ENCODE assay signal across 4 worm cellular contexts in the genomic region with DNA sequence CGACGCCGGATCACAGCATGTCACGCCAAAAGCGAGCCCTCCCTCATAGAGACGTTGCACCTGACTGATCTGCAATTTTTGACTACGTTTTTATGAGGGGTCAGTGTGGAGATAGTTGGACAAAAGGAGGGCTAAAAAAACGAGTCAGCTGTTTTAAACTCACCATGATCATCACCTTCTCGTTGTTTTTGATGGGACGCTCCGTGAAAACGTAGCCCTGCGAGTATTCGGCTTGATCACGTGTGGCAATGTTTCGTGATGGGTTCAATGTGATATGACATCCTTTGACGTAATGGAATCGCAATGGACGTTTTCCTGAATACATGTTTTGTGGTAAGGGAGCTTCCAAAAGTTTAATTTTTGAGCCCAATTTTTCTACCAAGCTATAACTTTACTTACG.
TF ChIP-seq lines count a peak whose summit lies in the region.

No protein-coding gene starts in this region.

TF ChIP-seq in whole organism, L1 larva, 84 proteins besides CTCF, POLR2A, EP300 and RAD21 (continues in another document):
- TF ChIP-seq lsy-2 (tag; optimal IDR thresholded peaks at IDR 0.05; lab: Kevin White, UChicago) (peak in 1 of 2 experiments; percentile 61), nhr-28 (tag; optimal IDR thresholded peaks at IDR 0.05; lab: Kevin White, UChicago) (no peak), tbx-2 (tag; optimal IDR thresholded peaks at IDR 0.05; lab: Kevin White, UChicago) (no peak), elt-2 (tag; optimal IDR thresholded peaks at IDR 0.05; lab: Kevin White, UChicago) (no peak), nhr-47 (tag; optimal IDR thresholded peaks at IDR 0.05; lab: Kevin White, UChicago) (no peak), efl-1 (optimal IDR thresholded peaks at IDR 0.05; lab: Kevin White, UChicago) (no peak), efl-1 (GFP tag; optimal IDR thresholded peaks at IDR 0.05 in 1 of 2; lab: Kevin White, UChicago) (no peak), mef-2 (tag; optimal IDR thresholded peaks at IDR 0.05; lab: Kevin White, UChicago) (no peak), unc-130 (tag; optimal IDR thresholded peaks at IDR 0.05; lab: Kevin White, UChicago) (peak; percentile 48), fkh-4 (tag; optimal IDR thresholded peaks at IDR 0.05; lab: Kevin White, UChicago; ENCODE audit: borderline replicate concordance) (no peak), nhr-84 (tag; optimal IDR thresholded peaks at IDR 0.05; lab: Kevin White, UChicago) (no peak), nhr-19 (GFP tag; conservative IDR thresholded peaks at IDR 0.05; lab: Robert Waterston, UW) (peak; percentile 43), nhr-71 (tag; optimal IDR thresholded peaks at IDR 0.05; lab: Kevin White, UChicago) (peak; percentile 69), sptf-1 (tag; optimal IDR thresholded peaks at IDR 0.05; lab: Kevin White, UChicago) (no peak), dsc-1 (tag; optimal IDR thresholded peaks at IDR 0.05; lab: Kevin White, UChicago) (no peak), lin-39 (tag; optimal IDR thresholded peaks at IDR 0.05; lab: Kevin White, UChicago) (peak; percentile 9), pqm-1 (tag; optimal IDR thresholded peaks at IDR 0.05; lab: Kevin White, UChicago) (no peak), hlh-4 (tag; optimal IDR thresholded peaks at IDR 0.05; lab: Kevin White, UChicago) (no peak), C16A3.4 (tag; optimal IDR thresholded peaks at IDR 0.05; lab: Kevin White, UChicago) (peak; percentile 24), nhr-12 (tag; optimal IDR thresholded peaks at IDR 0.05; lab: Kevin White, UChicago) (no peak), mdl-1 (tag; optimal IDR thresholded peaks at IDR 0.05; lab: Kevin White, UChicago) (peak in 1 of 2 experiments; percentile 43), lin-14 (GFP tag; optimal IDR thresholded peaks at IDR 0.05; lab: Kevin White, UChicago) (peak; percentile 56)

TF ChIP-seq in whole organism, L2 larva, 48 proteins besides CTCF, POLR2A, EP300 and RAD21:
- TF ChIP-seq nhr-129 (tag; optimal IDR thresholded peaks at IDR 0.05; lab: Kevin White, UChicago) (peak; percentile 83), dmd-4 (tag; optimal IDR thresholded peaks at IDR 0.05; lab: Kevin White, UChicago) (no peak)

TF ChIP-seq in whole organism, L3 larva, 47 proteins besides CTCF, POLR2A, EP300 and RAD21:
- TF ChIP-seq nhr-11 (tag; optimal IDR thresholded peaks at IDR 0.05; lab: Kevin White, UChicago) (peak; percentile 38), nhr-25 (tag; optimal IDR thresholded peaks at IDR 0.05; lab: Kevin White, UChicago) (no peak), nhr-237 (tag; optimal IDR thresholded peaks at IDR 0.05; lab: Kevin White, UChicago) (no peak), elt-1 (tag; optimal IDR thresholded peaks at IDR 0.05; lab: Kevin White, UChicago) (no peak), unc-39 (tag; optimal IDR thresholded peaks at IDR 0.05; lab: Kevin White, UChicago) (no peak), nhr-23 (tag; optimal IDR thresholded peaks at IDR 0.05; lab: Kevin White, UChicago) (no peak), ceh-9 (tag; optimal IDR thresholded peaks at IDR 0.05; lab: Kevin White, UChicago) (no peak)

TF ChIP-seq in whole organism, L4 larva, 104 proteins besides CTCF, POLR2A, EP300 and RAD21:
- TF ChIP-seq nhr-41 (GFP tag; IDR thresholded peaks at IDR 0.05; lab: Robert Waterston, UW) = no peak
- no peak for TF ChIP-seq gei-8 (GFP tag; optimal IDR thresholded peaks at IDR 0.05; lab: Kevin White, UChicago)
- TF ChIP-seq nhr-11 (tag; optimal IDR thresholded peaks at IDR 0.05; lab: Kevin White, UChicago) = peak; percentile 80
- TF ChIP-seq lin-1 (GFP tag; IDR thresholded peaks at IDR 0.05; lab: Robert Waterston, UW) = no peak
- TF ChIP-seq F37D6.2 (tag; optimal IDR thresholded peaks at IDR 0.05; lab: Kevin White, UChicago) = no peak
- no peak for TF ChIP-seq ztf-11 (tag; optimal IDR thresholded peaks at IDR 0.05; lab: Kevin White, UChicago)
- no peak for TF ChIP-seq ZK546.5 (tag; optimal IDR thresholded peaks at IDR 0.05; lab: Kevin White, UChicago)
- peak in 1 of 2 experiments; percentile 20 for TF ChIP-seq daf-16 (GFP tag; optimal IDR thresholded peaks at IDR 0.05; lab: Kevin White, UChicago)
- no peak for TF ChIP-seq daf-16 (tag; optimal IDR thresholded peaks at IDR 0.05; lab: Kevin White, UChicago)
- TF ChIP-seq cey-2 (tag; optimal IDR thresholded peaks at IDR 0.05; lab: Kevin White, UChicago; ENCODE audit: borderline replicate concordance, insufficient read depth) = no peak
- no peak for TF ChIP-seq pha-4 (GFP tag; IDR thresholded peaks at IDR 0.05; lab: Robert Waterston, UW)
- TF ChIP-seq pha-4 (tag; optimal IDR thresholded peaks at IDR 0.05; lab: Kevin White, UChicago) = no peak
- TF ChIP-seq nhr-77 (tag; optimal IDR thresholded peaks at IDR 0.05; lab: Kevin White, UChicago) = no peak
- TF ChIP-seq Y48G9A.11 (GFP tag; IDR thresholded peaks at IDR 0.05; lab: Robert Waterston, UW) = no peak
- TF ChIP-seq spr-3 (GFP tag; optimal IDR thresholded peaks at IDR 0.05; lab: Kevin White, UChicago) = no peak
- TF ChIP-seq nhr-76 (tag; optimal IDR thresholded peaks at IDR 0.05; lab: Kevin White, UChicago) = no peak
- TF ChIP-seq hlh-30 (tag; optimal IDR thresholded peaks at IDR 0.05; lab: Kevin White, UChicago; ENCODE audit: insufficient read depth) = peak; percentile 46
- no peak for TF ChIP-seq T26A8.4 (GFP tag; IDR thresholded peaks at IDR 0.05; lab: Robert Waterston, UW)
- TF ChIP-seq fos-1 (tag; optimal IDR thresholded peaks at IDR 0.05; lab: Kevin White, UChicago) = no peak
- no peak for TF ChIP-seq skn-1 (tag; optimal IDR thresholded peaks at IDR 0.05; lab: Kevin White, UChicago)
- no peak for TF ChIP-seq nhr-237 (tag; optimal IDR thresholded peaks at IDR 0.05; lab: Kevin White, UChicago)
- TF ChIP-seq lin-38 (GFP tag; IDR thresholded peaks at IDR 0.05; lab: Robert Waterston, UW) = no peak
- TF ChIP-seq ctbp-1 (GFP tag; IDR thresholded peaks at IDR 0.05; lab: Robert Waterston, UW) = no peak
- TF ChIP-seq ceh-82 (tag; optimal IDR thresholded peaks at IDR 0.05; lab: Kevin White, UChicago) = no peak
- TF ChIP-seq php-3 (GFP tag; IDR thresholded peaks at IDR 0.05; lab: Robert Waterston, UW) = no peak
- no peak for TF ChIP-seq lsy-2 (tag; optimal IDR thresholded peaks at IDR 0.05; lab: Kevin White, UChicago)
- no peak for TF ChIP-seq ceh-62 (tag; optimal IDR thresholded peaks at IDR 0.05; lab: Kevin White, UChicago)
- no peak for TF ChIP-seq mxl-2 (GFP tag; conservative IDR thresholded peaks at IDR 0.05; lab: Robert Waterston, UW)
- peak in 1 of 2 experiments; percentile 85 for TF ChIP-seq unc-62 (GFP tag; optimal IDR thresholded peaks at IDR 0.05 in 1 of 2; lab: Kevin White, UChicago)
- TF ChIP-seq unc-62 (tag; optimal IDR thresholded peaks at IDR 0.05; lab: Kevin White, UChicago) = no peak
- no peak for TF ChIP-seq ceh-32 (tag; optimal IDR thresholded peaks at IDR 0.05; lab: Kevin White, UChicago; ENCODE audit: poor library complexity)
- TF ChIP-seq D1046.2 (GFP tag; IDR thresholded peaks at IDR 0.05; lab: Robert Waterston, UW) = no peak
- peak; percentile 19 for TF ChIP-seq hlh-11 (tag; optimal IDR thresholded peaks at IDR 0.05; lab: Kevin White, UChicago)
- peak in 1 of 2 experiments; percentile 25 for TF ChIP-seq hif-1 (tag; optimal IDR thresholded peaks at IDR 0.05; lab: Kevin White, UChicago)
- no peak for TF ChIP-seq lin-29 (GFP tag; IDR thresholded peaks at IDR 0.05; lab: Robert Waterston, UW)
- no peak for TF ChIP-seq lir-3 (tag; optimal IDR thresholded peaks at IDR 0.05; lab: Kevin White, UChicago)
- TF ChIP-seq saeg-2 (GFP tag; IDR thresholded peaks at IDR 0.05; lab: Robert Waterston, UW) = no peak
- no peak for TF ChIP-seq madf-5 (GFP tag; IDR thresholded peaks at IDR 0.05; lab: Robert Waterston, UW)
TF ChIP-seq in whole organism, L4 larva: peak in this region for 6.

Comparison
In these comparisons a context has a peak if more than half of its experiments do, and no peak if none do; other contexts are left out.
1. Of the 29 proteins assayed by ChIP-seq in both whole organism, L4 larva and whole organism, L1 larva: peak only in whole organism, L4 larva: nhr-11; only in whole organism, L1 larva: lin-39, lir-3 and unc-130; in both: none; in neither: 22; mixed calls (peak in some experiments, not most) for 3.